Fruit fly (Drosophila melanogaster) whole organism, adult: ENCODE data around the gene Cpr65Ea.

Experiments used
- CG11617 ChIP-seq: fragments of 200-800 bp; sonication (Bioruptor generic); optimal IDR thresholded peaks from 2 replicates; lab custom pipeline; 2017; ENCODE audit warnings: mild to moderate bottlenecking, missing biosample characterization, missing genetic modification reagents, missing genetic modification characterization
- CG12768 ChIP-seq: fragments of 200-800 bp; sonication (Bioruptor generic); optimal IDR thresholded peaks from 2 replicates; lab custom pipeline; 2017; ENCODE audit warnings: missing biosample characterization, missing genetic modification characterization, mild to moderate bottlenecking, moderate library complexity, missing genetic modification reagents
- CG14711 ChIP-seq: fragments of 200-800 bp; sonication (Bioruptor generic); optimal IDR thresholded peaks from 2 replicates; lab custom pipeline; 2018; ENCODE audit warnings: missing biosample characterization, mild to moderate bottlenecking, missing genetic modification characterization, moderate library complexity
- CG1620 ChIP-seq: fragments of 200-800 bp; sonication (Bioruptor generic); optimal IDR thresholded peaks from 2 replicates; lab custom pipeline; 2016; ENCODE audit warnings: missing biosample characterization, missing genetic modification characterization
- CG33017 ChIP-seq: fragments of 200-800 bp; sonication (Bioruptor generic); optimal IDR thresholded peaks from 2 replicates; lab custom pipeline; 2018; ENCODE audit warnings: missing biosample characterization, mild to moderate bottlenecking, missing genetic modification characterization, moderate library complexity
- CG5204 ChIP-seq: fragments of 200-800 bp; sonication (Bioruptor generic); optimal IDR thresholded peaks from 2 replicates; lab custom pipeline; 2016; ENCODE audit warnings: missing biosample characterization, missing genetic modification characterization
- CG7045 ChIP-seq: fragments of 200-800 bp; sonication (Bioruptor generic); optimal IDR thresholded peaks from 2 replicates; lab custom pipeline; 2017; ENCODE audit warnings: missing biosample characterization, mild to moderate bottlenecking, missing genetic modification characterization
- CG7101 ChIP-seq: fragments of 200-800 bp; sonication (Bioruptor generic); optimal IDR thresholded peaks from 2 replicates; lab custom pipeline; 2018; ENCODE audit warnings: missing biosample characterization, mild to moderate bottlenecking, missing genetic modification characterization, moderate library complexity
- Clk ChIP-seq: fragments of 200-800 bp; sonication (Bioruptor generic); optimal IDR thresholded peaks from 2 replicates; lab custom pipeline; 2017; ENCODE audit warnings: missing biosample characterization, missing genetic modification characterization
- Crg-1 ChIP-seq: fragments of 200-800 bp; sonication (Bioruptor generic); optimal IDR thresholded peaks from 2 replicates; lab custom pipeline; 2016; ENCODE audit warnings: missing biosample characterization, missing genetic modification characterization
- Hr96 ChIP-seq: fragments of 200-800 bp; sonication (Bioruptor generic); optimal IDR thresholded peaks from 2 replicates; lab custom pipeline; 2016; ENCODE audit warnings: missing biosample characterization, missing genetic modification characterization
- Mnt ChIP-seq: fragments of 200-800 bp; sonication (Bioruptor generic); optimal IDR thresholded peaks from 2 replicates; lab custom pipeline; 2016; ENCODE audit warnings: missing biosample characterization, mild to moderate bottlenecking, missing genetic modification characterization
- bab1 ChIP-seq: fragments of 200-800 bp; sonication (Bioruptor generic); optimal IDR thresholded peaks from 3 replicates; lab custom pipeline; 2019; ENCODE audit warnings: missing biosample characterization, mild to moderate bottlenecking, missing genetic modification characterization, moderate library complexity
- cic ChIP-seq: fragments of 200-800 bp; sonication (Bioruptor generic); optimal IDR thresholded peaks from 2 replicates; lab custom pipeline; 2017; ENCODE audit warnings: missing biosample characterization, mild to moderate bottlenecking, missing genetic modification characterization, moderate library complexity
- cnc ChIP-seq, 2 experiments: fragments of >200 bp; optimal IDR thresholded peaks; 2 replicates each; lab custom pipeline; 2017
- kay ChIP-seq: fragments of 200-800 bp; sonication (Bioruptor generic); peaks from one replicate; lab custom pipeline; 2016; ENCODE audit warnings: missing biosample characterization, missing genetic modification characterization, borderline replicate concordance
- ovo ChIP-seq: fragments of 200-800 bp; sonication (Bioruptor generic); optimal IDR thresholded peaks from 2 replicates; lab custom pipeline; 2016; ENCODE audit warnings: missing biosample characterization, missing genetic modification characterization
- pad ChIP-seq: fragments of 200-800 bp; sonication (Bioruptor generic); optimal IDR thresholded peaks from 3 replicates; lab custom pipeline; 2017; ENCODE audit warnings: missing biosample characterization, missing genetic modification characterization, mild to moderate bottlenecking, moderate library complexity, missing genetic modification reagents
- tj ChIP-seq: fragments of 200-800 bp; sonication (Bioruptor generic); optimal IDR thresholded peaks from 3 replicates; lab custom pipeline; 2017; ENCODE audit warnings: missing biosample characterization, mild to moderate bottlenecking, missing genetic modification characterization, moderate library complexity
- toe ChIP-seq: fragments of 200-800 bp; sonication (Bioruptor generic); optimal IDR thresholded peaks from 2 replicates; lab custom pipeline; 2016; ENCODE audit warnings: missing biosample characterization, missing genetic modification characterization

The Cpr65Ea gene

DNA sequence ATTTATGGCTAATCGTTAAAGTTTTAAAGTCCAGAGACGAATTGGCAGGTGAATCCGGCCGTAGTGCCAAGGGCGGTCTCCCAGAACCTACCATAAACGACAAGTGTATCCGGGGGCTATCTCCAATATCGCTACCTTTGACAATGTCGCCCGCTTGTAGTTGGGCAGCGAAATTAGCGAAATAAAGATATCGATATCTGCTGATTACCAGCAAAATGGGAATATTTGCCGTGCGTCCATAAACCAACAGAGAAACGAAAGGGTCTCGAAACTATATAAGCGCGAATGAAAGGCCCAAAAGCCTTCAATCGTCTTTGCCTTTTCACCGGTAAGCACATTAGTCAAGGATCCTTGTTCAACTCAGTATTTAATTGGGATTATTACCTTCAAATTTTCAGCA is 44.2 kb upstream of the Cpr65Ea start, which contains the start of gene Acbp3:
Gene Acbp3 (plus strand): TSS at position 301 of the 400 bp plus-strand sequence.
- TF ChIP-seq bab1 (GFP tag; lab: Kevin White, UChicago) (no peak), CG1620 (GFP tag; lab: Kevin White, UChicago) (no peak), pad (GFP tag; lab: Kevin White, UChicago) (no peak), CG5204 (GFP tag; lab: Kevin White, UChicago) (no peak), CG11617 (no peak), Hr96 (GFP tag; lab: Kevin White, UChicago) (no peak), CG7101 (no peak), CG12768 (GFP tag; lab: Kevin White, UChicago) (no peak), Crg-1 (GFP tag; lab: Kevin White, UChicago) (no peak), Mnt (GFP tag; lab: Kevin White, UChicago) (no peak), kay (no peak)

DNA sequence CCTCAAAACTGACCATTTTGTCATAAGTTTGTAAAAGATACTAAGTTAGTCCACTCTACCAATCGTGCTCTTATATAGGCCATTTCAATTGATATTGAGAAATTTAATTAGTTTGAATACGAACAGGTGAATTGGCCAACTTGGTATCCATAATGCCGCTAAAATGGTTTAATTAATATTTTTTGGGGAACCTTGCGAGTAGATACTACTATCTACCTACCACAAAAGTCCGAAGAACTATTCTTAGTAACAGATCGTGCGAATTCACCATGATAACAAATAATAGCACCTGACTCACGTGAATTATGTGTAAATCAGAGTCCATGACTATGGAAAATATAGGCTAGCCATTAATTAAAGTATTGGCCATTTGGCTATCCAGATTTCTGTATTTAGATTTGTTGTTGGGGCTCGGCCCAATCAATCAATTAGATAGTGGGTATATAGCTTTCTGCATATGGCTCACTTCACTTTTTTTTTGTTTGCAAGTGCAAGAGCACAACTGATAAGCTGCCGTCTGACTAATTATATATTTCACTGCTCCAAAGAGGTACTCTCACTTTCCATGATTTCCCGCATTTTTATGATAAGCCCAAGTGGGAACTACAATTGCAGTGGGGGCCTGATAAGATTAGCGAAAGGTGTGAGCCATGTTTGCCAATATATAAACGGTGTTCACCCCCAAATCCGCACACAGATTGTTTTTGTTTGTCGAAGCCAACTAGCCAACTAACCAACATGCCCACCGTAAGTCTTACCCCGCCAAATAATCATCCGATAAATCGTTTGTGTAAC is 42.0 kb upstream of the Cpr65Ea start, which contains the start of the genes Acbp4 and Acbp6:
Gene Acbp4 (minus strand): TSS at position 51 of the 795 bp plus-strand sequence.
Gene Acbp6 (plus strand): TSS at position 690 of the 795 bp plus-strand sequence.
- TF ChIP-seq cic (GFP tag; lab: Kevin White, UChicago) (peak; percentile 59), Mnt (GFP tag; lab: Kevin White, UChicago) (no peak)

DNA sequence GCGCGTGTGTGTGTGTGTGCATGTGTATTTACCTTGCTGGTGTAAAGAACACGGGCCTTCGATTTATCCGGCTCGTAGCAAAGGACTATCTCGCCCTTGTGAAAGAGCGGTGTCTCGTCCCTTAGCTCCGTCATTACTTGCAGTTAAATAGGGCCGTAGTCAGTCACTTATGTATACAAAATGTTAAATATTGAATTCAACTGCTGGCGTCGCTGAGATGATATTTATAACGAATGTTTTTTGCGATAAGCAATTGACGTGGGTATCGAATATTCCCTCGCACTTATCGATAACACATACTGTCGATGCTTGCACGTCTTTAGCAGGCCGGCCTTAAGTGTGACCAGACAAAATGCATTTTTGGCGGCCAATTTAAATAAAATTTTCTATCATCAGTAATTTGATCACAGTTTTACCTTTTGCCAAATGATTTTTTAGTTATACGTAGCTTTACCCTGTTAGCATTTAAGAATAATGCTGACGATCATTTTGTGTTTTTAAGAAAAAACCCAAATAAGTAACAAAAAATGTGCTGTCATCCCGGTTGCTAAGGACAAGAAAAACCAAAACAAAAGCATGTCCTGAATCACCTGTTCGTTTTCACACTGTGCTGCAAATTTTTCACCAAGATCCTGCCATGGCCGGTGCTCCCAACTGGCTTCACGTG is 39.0 kb upstream of the Cpr65Ea start, which contains the start of the genes msl-3 and BBS1:
Gene msl-3 (minus strand): TSS at position 245 of the 667 bp plus-strand sequence.
Gene BBS1 (plus strand): TSS at position 617 of the 667 bp plus-strand sequence.
- TF ChIP-seq CG1620 (GFP tag; lab: Kevin White, UChicago) (no peak), bab1 (GFP tag; lab: Kevin White, UChicago) (peak; percentile 17), CG11617 (no peak), CG33017 (no peak), CG14711 (tag; lab: Kevin White, UChicago) (no peak), pad (GFP tag; lab: Kevin White, UChicago) (no peak), CG5204 (GFP tag; lab: Kevin White, UChicago) (no peak), cic (GFP tag; lab: Kevin White, UChicago) (no peak), Mnt (GFP tag; lab: Kevin White, UChicago) (peak; percentile 19), CG7045 (GFP tag; lab: Kevin White, UChicago) (no peak), Clk (GFP tag; lab: Kevin White, UChicago) (no peak), toe (GFP tag; lab: Kevin White, UChicago) (no peak), CG7101 (no peak)

DNA sequence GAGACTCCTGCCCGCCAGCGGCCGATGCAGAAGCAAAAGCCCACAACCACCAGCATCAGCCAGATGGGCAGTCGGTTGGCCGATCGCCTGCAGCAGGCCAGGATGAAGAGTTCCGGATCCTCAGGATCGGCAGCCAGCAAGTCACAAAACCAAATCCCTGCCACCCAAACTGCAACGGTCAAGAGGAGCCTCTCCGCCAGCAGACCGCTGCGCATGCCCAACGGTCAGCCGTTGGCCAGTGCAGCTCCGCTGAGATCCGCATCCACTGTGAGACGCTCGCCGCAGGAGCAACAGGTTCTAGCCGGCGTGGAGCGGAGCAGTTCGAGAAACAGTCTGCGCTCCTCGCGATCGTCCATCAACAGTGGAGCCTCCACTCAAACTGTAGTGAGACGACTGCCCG is 35.7 kb upstream of the Cpr65Ea start:
- TF ChIP-seq CG33017 = no peak
- TF ChIP-seq tj (GFP tag; lab: Kevin White, UChicago) = no peak
- TF ChIP-seq CG5204 (GFP tag; lab: Kevin White, UChicago) = no peak
- no peak for TF ChIP-seq Clk (GFP tag; lab: Kevin White, UChicago)
- no peak for TF ChIP-seq CG11617
- TF ChIP-seq CG14711 (tag; lab: Kevin White, UChicago) = no peak
- TF ChIP-seq kay = no peak
- TF ChIP-seq cic (GFP tag; lab: Kevin White, UChicago) = no peak
- no peak for TF ChIP-seq Crg-1 (GFP tag; lab: Kevin White, UChicago)
- TF ChIP-seq ovo (GFP tag; lab: Kevin White, UChicago) = no peak
- no peak for TF ChIP-seq toe (GFP tag; lab: Kevin White, UChicago)

DNA sequence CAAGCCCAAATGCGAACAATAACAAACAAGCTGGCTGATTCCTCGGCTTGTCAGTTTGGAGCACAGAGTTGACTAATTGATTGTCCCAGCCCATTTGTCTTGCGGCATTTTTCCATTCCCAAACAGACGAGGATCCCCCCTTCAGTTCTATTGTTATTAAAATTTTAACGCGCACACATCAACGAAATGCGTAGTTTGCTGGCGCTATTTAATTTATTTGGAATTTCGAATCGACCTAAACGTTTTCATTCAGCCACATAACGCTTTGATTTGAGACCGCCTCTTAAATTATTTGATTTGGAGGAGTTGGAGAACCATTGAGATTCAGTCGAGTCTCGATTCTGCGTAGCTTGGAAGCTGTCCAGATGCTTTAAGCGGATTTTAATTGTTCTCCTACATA is 29.5 kb upstream of the Cpr65Ea start:
- TF ChIP-seq cic (GFP tag; lab: Kevin White, UChicago) (no peak), toe (GFP tag; lab: Kevin White, UChicago) (no peak), CG7101 (no peak), pad (GFP tag; lab: Kevin White, UChicago) (no peak), Mnt (GFP tag; lab: Kevin White, UChicago) (no peak), tj (GFP tag; lab: Kevin White, UChicago) (no peak), Clk (GFP tag; lab: Kevin White, UChicago) (no peak), CG33017 (no peak), ovo (GFP tag; lab: Kevin White, UChicago) (no peak), CG14711 (tag; lab: Kevin White, UChicago) (no peak), cnc (optimal IDR thresholded peaks at IDR 0.05; lab: Kevin White, UChicago) (no peak), CG12768 (GFP tag; lab: Kevin White, UChicago) (no peak), kay (no peak)

DNA sequence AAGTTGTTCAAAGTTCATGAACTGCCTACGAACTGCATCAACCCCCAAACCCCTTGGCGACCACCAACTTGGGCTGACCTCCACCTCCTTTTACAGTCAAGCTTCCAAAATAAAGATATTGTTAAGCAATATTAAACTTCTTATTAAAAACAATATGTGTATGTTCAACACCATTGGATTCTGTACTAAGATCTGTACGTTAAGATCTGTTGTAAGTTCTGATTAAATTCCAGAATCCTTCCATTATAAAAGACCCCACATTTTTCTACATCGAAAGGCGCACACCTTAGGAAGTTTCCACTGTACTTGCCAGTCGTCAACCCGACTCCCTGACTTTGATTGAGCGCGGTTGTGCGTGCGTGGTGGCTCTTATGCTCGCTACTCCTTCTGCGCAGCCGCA is 26.6 kb upstream of the Cpr65Ea start:
- TF ChIP-seq ovo (GFP tag; lab: Kevin White, UChicago) (no peak), CG14711 (tag; lab: Kevin White, UChicago) (no peak), kay (no peak), pad (GFP tag; lab: Kevin White, UChicago) (no peak), CG33017 (no peak), tj (GFP tag; lab: Kevin White, UChicago) (no peak), Crg-1 (GFP tag; lab: Kevin White, UChicago) (no peak), CG7101 (no peak), cic (GFP tag; lab: Kevin White, UChicago) (no peak), CG12768 (GFP tag; lab: Kevin White, UChicago) (no peak), Mnt (GFP tag; lab: Kevin White, UChicago) (no peak), bab1 (GFP tag; lab: Kevin White, UChicago) (no peak), toe (GFP tag; lab: Kevin White, UChicago) (no peak), CG1620 (GFP tag; lab: Kevin White, UChicago) (no peak), CG11617 (no peak)
